Worm (Caenorhabditis elegans) whole organism, late embryonic: ENCODE data around the gene T14G12.6.

Experiments
- C08G9.2 ChIP-seq: sonication (generic microtip); optimal IDR thresholded peaks from 2 replicates; lab custom pipeline; 2016; ENCODE audit warnings: mild to moderate bottlenecking, missing genetic modification characterization, moderate library complexity, missing compliant biosample characterization
- K09A11.1 ChIP-seq: sonication (generic microtip); optimal IDR thresholded peaks from 2 replicates; lab custom pipeline; 2017; ENCODE audit warnings: antibody characterized with exemption, mild to moderate bottlenecking, missing genetic modification characterization, missing compliant biosample characterization; ENCODE audit not compliant: insufficient read depth
- ahr-1 ChIP-seq: sonication (generic microtip); optimal IDR thresholded peaks from 2 replicates; lab custom pipeline; 2016; ENCODE audit warnings: missing genetic modification characterization, missing compliant biosample characterization
- ceh-14 ChIP-seq: sonication (generic microtip); optimal IDR thresholded peaks from 2 replicates; lab custom pipeline; 2016; ENCODE audit warnings: missing genotype, missing genetic modification characterization, missing compliant biosample characterization
- ceh-18 ChIP-seq: sonication (generic microtip); optimal IDR thresholded peaks from 2 replicates; lab custom pipeline; 2016; ENCODE audit warnings: missing genetic modification characterization, missing compliant biosample characterization
- ceh-19 ChIP-seq: fragments of 200-800 bp; sonication (Bioruptor generic); optimal IDR thresholded peaks from 2 replicates; lab custom pipeline; 2018; ENCODE audit warnings: mild to moderate bottlenecking, missing genetic modification characterization, missing compliant biosample characterization
- ceh-2 ChIP-seq: sonication (generic microtip); optimal IDR thresholded peaks from 2 replicates; lab custom pipeline; 2016; ENCODE audit warnings: missing genotype, missing genetic modification characterization, missing compliant biosample characterization
- ceh-22 ChIP-seq: sonication (generic microtip); optimal IDR thresholded peaks from 2 replicates; lab custom pipeline; 2017; ENCODE audit warnings: missing biosample characterization, missing genetic modification characterization
- ceh-30 ChIP-seq: fragments of 150-350 bp; optimal IDR thresholded peaks from 2 replicates; lab custom pipeline; 2014; ENCODE audit warnings: missing biosample characterization, missing genetic modification characterization
- ceh-31 ChIP-seq: sonication (generic microtip); optimal IDR thresholded peaks from 2 replicates; lab custom pipeline; 2016; ENCODE audit warnings: missing genetic modification characterization, missing compliant biosample characterization
- ceh-6 ChIP-seq: fragments of 200-800 bp; sonication (Bioruptor generic); optimal IDR thresholded peaks from 2 replicates; lab custom pipeline; 2018; ENCODE audit warnings: mild to moderate bottlenecking, missing genetic modification characterization, missing compliant biosample characterization
- ceh-9 ChIP-seq: sonication (generic microtip); optimal IDR thresholded peaks from 2 replicates; lab custom pipeline; 2016; ENCODE audit warnings: mild to moderate bottlenecking, missing genetic modification characterization, inconsistent platforms, missing compliant biosample characterization
- che-1 ChIP-seq: sonication (generic microtip); optimal IDR thresholded peaks from 2 replicates; lab custom pipeline; 2016; ENCODE audit warnings: mild to moderate bottlenecking, missing genetic modification characterization, missing compliant biosample characterization
- dve-1 ChIP-seq: sonication (generic microtip); optimal IDR thresholded peaks from 2 replicates; lab custom pipeline; 2017; ENCODE audit warnings: antibody characterized with exemption, mild to moderate bottlenecking, missing genetic modification characterization, missing compliant biosample characterization
- eyg-1 ChIP-seq: sonication (generic microtip); optimal IDR thresholded peaks from 2 replicates; lab custom pipeline; 2016; ENCODE audit warnings: missing genotype, missing genetic modification characterization, missing compliant biosample characterization
- fax-1 ChIP-seq: sonication (generic microtip); optimal IDR thresholded peaks from 2 replicates; lab custom pipeline; 2016; ENCODE audit warnings: missing genotype, missing genetic modification characterization, missing compliant biosample characterization
- fkh-10 ChIP-seq: fragments of 150-350 bp; optimal IDR thresholded peaks from 2 replicates; lab custom pipeline; 2014; ENCODE audit warnings: missing biosample characterization, missing genetic modification reagents, missing genetic modification characterization
- fkh-6 ChIP-seq: sonication (generic microtip); optimal IDR thresholded peaks from 2 replicates; lab custom pipeline; 2016; ENCODE audit warnings: missing genetic modification characterization, missing compliant biosample characterization
- gmeb-2 ChIP-seq: sonication (generic microtip); optimal IDR thresholded peaks from 2 replicates; lab custom pipeline; 2016; ENCODE audit warnings: missing genetic modification characterization, inconsistent platforms, missing compliant biosample characterization
- hlh-30 ChIP-seq: sonication (generic microtip); optimal IDR thresholded peaks from 2 replicates; lab custom pipeline; 2017; ENCODE audit warnings: antibody characterized with exemption, missing genetic modification characterization, missing compliant biosample characterization; ENCODE audit not compliant: insufficient read depth
- hlh-6 ChIP-seq: sonication (generic microtip); optimal IDR thresholded peaks from 2 replicates; lab custom pipeline; 2016; ENCODE audit warnings: missing genotype, missing genetic modification characterization, missing compliant biosample characterization
- hlh-8 ChIP-seq: sonication (generic microtip); optimal IDR thresholded peaks from 2 replicates; lab custom pipeline; 2016; ENCODE audit warnings: missing genotype, missing genetic modification characterization, missing compliant biosample characterization
- lim-6 ChIP-seq: sonication (generic microtip); optimal IDR thresholded peaks from 2 replicates; lab custom pipeline; 2016; ENCODE audit warnings: missing genetic modification characterization, missing compliant biosample characterization
- madf-2 ChIP-seq: sonication (generic microtip); optimal IDR thresholded peaks from 2 replicates; lab custom pipeline; 2017; ENCODE audit warnings: missing genetic modification characterization, missing compliant biosample characterization
- mec-3 ChIP-seq: sonication (generic microtip); optimal IDR thresholded peaks from 2 replicates; lab custom pipeline; 2016; ENCODE audit warnings: borderline replicate concordance, missing genetic modification characterization, missing compliant biosample characterization
- nfya-1 ChIP-seq: sonication (generic microtip); optimal IDR thresholded peaks from 2 replicates; lab custom pipeline; 2017; ENCODE audit warnings: missing genetic modification characterization, mild to moderate bottlenecking, missing compliant biosample characterization, antibody characterized with exemption, moderate library complexity
- nhr-232 ChIP-seq: sonication (generic microtip); optimal IDR thresholded peaks from 2 replicates; lab custom pipeline; 2016; ENCODE audit warnings: missing genetic modification characterization, missing compliant biosample characterization
- odd-2 ChIP-seq: sonication (generic microtip); optimal IDR thresholded peaks from 2 replicates; lab custom pipeline; 2017; ENCODE audit warnings: antibody characterized with exemption, mild to moderate bottlenecking, missing genetic modification characterization, missing compliant biosample characterization
- pat-9 ChIP-seq: fragments of 200-800 bp; sonication (Bioruptor generic); optimal IDR thresholded peaks from 2 replicates; lab custom pipeline; 2018; ENCODE audit warnings: mild to moderate bottlenecking, missing genetic modification characterization, moderate library complexity, missing compliant biosample characterization
- pax-1 ChIP-seq: fragments of 150-350 bp; optimal IDR thresholded peaks from 2 replicates; lab custom pipeline; 2014; ENCODE audit warnings: missing biosample characterization, missing genetic modification characterization
- pha-2 ChIP-seq: sonication (generic microtip); optimal IDR thresholded peaks from 2 replicates; lab custom pipeline; 2017; ENCODE audit warnings: mild to moderate bottlenecking, missing genetic modification characterization, missing compliant biosample characterization
- pha-4 ChIP-seq: fragments of 150-350 bp; optimal IDR thresholded peaks from 2 replicates; lab custom pipeline; 2018; ENCODE audit warnings: missing biosample characterization, missing genetic modification reagents, missing genetic modification characterization
- pros-1 ChIP-seq: fragments of 150-350 bp; optimal IDR thresholded peaks from 2 replicates; lab custom pipeline; 2014; ENCODE audit warnings: missing biosample characterization, missing genetic modification reagents, missing genetic modification characterization
- ref-2 ChIP-seq: sonication (generic microtip); optimal IDR thresholded peaks from 2 replicates; lab custom pipeline; 2016; ENCODE audit warnings: missing genetic modification characterization, missing compliant biosample characterization
- rnt-1 ChIP-seq: sonication (generic microtip); optimal IDR thresholded peaks from 2 replicates; lab custom pipeline; 2016; ENCODE audit warnings: missing genetic modification characterization, missing compliant biosample characterization
- sdc-2 ChIP-seq: sonication (generic microtip); optimal IDR thresholded peaks from 2 replicates; lab custom pipeline; 2016; ENCODE audit warnings: missing genotype, missing genetic modification characterization, missing compliant biosample characterization
- sox-2 ChIP-seq: fragments of 200-800 bp; sonication (Bioruptor generic); IDR thresholded peaks from 2 replicates; pipeline ENCODE4 v1.3.6; 2022; ENCODE audit warnings: missing genetic modification reagents, missing genetic modification characterization, missing compliant biosample characterization
- sox-4 ChIP-seq: sonication (generic microtip); optimal IDR thresholded peaks from 2 replicates; lab custom pipeline; 2017; ENCODE audit warnings: mild to moderate bottlenecking, missing genetic modification characterization, inconsistent platforms, missing compliant biosample characterization
- syd-9 ChIP-seq: sonication (generic microtip); optimal IDR thresholded peaks from 2 replicates; lab custom pipeline; 2016; ENCODE audit warnings: mild to moderate bottlenecking, missing genetic modification characterization, moderate library complexity, missing compliant biosample characterization
- tbx-2 ChIP-seq: sonication (generic microtip); optimal IDR thresholded peaks from 2 replicates; lab custom pipeline; 2016; ENCODE audit warnings: missing genetic modification characterization, missing compliant biosample characterization
- tbx-7 ChIP-seq: sonication (generic microtip); optimal IDR thresholded peaks from 2 replicates; lab custom pipeline; 2016; ENCODE audit warnings: missing genotype, missing genetic modification characterization, missing compliant biosample characterization
- ttx-3 ChIP-seq: sonication (generic microtip); optimal IDR thresholded peaks from 2 replicates; lab custom pipeline; 2016; ENCODE audit warnings: missing genetic modification reagents, missing genetic modification characterization, missing compliant biosample characterization
- unc-3 ChIP-seq, 2 experiments: fragments of 200-800 bp in 1 of 2; sonication (Bioruptor generic) in 1 of 2; sonication (generic microtip) in 1 of 2; conservative IDR thresholded peaks in 1 of 2; optimal IDR thresholded peaks in 1 of 2; 2 replicates each; pipeline versions ENCODE4 v1.3.6 to Lab custom; 2016 to 2022; ENCODE audit warnings: missing compliant biosample characterization in 2 of 2, missing genetic modification characterization in 2 of 2, missing genetic modification reagents in 1 of 2
- unc-42 ChIP-seq: sonication (generic microtip); optimal IDR thresholded peaks from 2 replicates; lab custom pipeline; 2016; ENCODE audit warnings: missing genotype, missing genetic modification characterization, missing compliant biosample characterization
- unc-55 ChIP-seq: sonication (generic microtip); optimal IDR thresholded peaks from 2 replicates; lab custom pipeline; 2017; ENCODE audit warnings: missing biosample characterization, missing genetic modification reagents, missing genetic modification characterization
- zip-5 ChIP-seq: sonication (generic microtip); optimal IDR thresholded peaks from 2 replicates; lab custom pipeline; 2016; ENCODE audit warnings: missing genetic modification characterization, missing compliant biosample characterization

The T14G12.6 gene

DNA sequence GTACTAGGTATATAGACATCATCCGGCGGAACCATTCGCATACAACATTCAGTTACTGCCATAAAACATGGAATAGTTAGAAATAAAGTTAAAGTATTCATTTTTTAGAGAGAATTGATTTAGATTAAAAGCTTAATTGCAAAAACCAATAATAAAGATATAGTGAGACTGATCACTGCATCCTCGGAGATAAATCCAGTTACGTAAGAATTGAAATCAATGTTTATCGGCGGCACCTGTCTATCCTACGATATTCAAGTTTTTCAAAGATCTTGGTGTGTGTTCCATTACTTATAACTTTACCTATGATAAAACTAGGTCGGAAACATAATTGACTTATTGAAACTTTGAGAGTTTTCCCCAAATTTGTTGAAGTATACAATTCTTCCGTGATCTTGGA, at the start of gene T14G12.6:
Gene T14G12.6 (minus strand): TSS at position 101 of the 400 bp plus-strand sequence.
- no peak for TF ChIP-seq pax-1 (tag; lab: Kevin White, UChicago)
- TF ChIP-seq madf-2 (tag; lab: Kevin White, UChicago): no peak
- TF ChIP-seq tbx-7: no peak
- no peak for TF ChIP-seq pha-4 (tag; lab: Kevin White, UChicago)
- no peak for TF ChIP-seq odd-2 (tag; lab: Kevin White, UChicago)
- no peak for TF ChIP-seq pros-1
- no peak for TF ChIP-seq pha-2 (tag; lab: Kevin White, UChicago)
- TF ChIP-seq ceh-6: no peak
- no peak for TF ChIP-seq ref-2 (tag; lab: Kevin White, UChicago)
- no peak for TF ChIP-seq unc-55
- no peak for TF ChIP-seq ceh-30
- no peak for TF ChIP-seq eyg-1
- no peak for TF ChIP-seq sdc-2 (tag; lab: Kevin White, UChicago)
- TF ChIP-seq hlh-8 (tag; lab: Kevin White, UChicago): no peak
- no peak for TF ChIP-seq ceh-22 (tag; lab: Kevin White, UChicago)
- TF ChIP-seq ceh-2 (tag; lab: Kevin White, UChicago): no peak
- TF ChIP-seq pat-9 (tag; lab: Kevin White, UChicago): no peak

DNA sequence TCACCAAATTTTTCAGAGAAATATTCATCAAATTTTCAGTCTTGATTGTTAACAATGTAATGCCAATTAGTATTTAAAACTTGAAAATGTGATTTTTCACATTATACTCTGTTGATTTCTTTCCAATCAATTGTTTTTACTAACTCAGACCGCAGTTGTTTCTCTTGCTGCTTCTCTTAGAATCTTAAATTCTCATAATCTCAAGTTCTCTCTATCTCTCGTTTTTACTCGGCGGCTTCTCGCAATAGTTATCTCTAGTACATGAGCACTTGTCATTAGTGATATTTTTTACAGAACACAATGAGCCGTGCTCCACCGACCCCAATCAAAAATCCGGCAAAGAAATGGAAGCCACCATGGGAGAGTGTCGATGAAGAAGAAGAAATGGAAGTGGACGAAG, 47.9 kb upstream of the T14G12.6 start, which contains the start of gene F35A5.1:
Gene F35A5.1 (plus strand): TSS at position 301 of the 400 bp plus-strand sequence.
- no peak for TF ChIP-seq hlh-6
- TF ChIP-seq che-1: no peak
- TF ChIP-seq fkh-10: no peak
- TF ChIP-seq hlh-30: no peak
- TF ChIP-seq nhr-232: no peak
- TF ChIP-seq ttx-3 (tag; lab: Kevin White, UChicago): no peak
- no peak for TF ChIP-seq pax-1 (tag; lab: Kevin White, UChicago)
- no peak for TF ChIP-seq C08G9.2
- no peak for TF ChIP-seq ceh-18 (tag; lab: Kevin White, UChicago)
- TF ChIP-seq unc-55: no peak
- no peak for TF ChIP-seq pha-2 (tag; lab: Kevin White, UChicago)
- no peak for TF ChIP-seq unc-42 (tag; lab: Kevin White, UChicago)
- no peak for TF ChIP-seq ahr-1 (tag; lab: Kevin White, UChicago)

- TF ChIP-seq hlh-30: no peak
- TF ChIP-seq fax-1 (tag; lab: Kevin White, UChicago): no peak
- TF ChIP-seq ceh-19: no peak
- no peak for TF ChIP-seq ceh-31
- no peak for TF ChIP-seq ttx-3 (tag; lab: Kevin White, UChicago)
- TF ChIP-seq ceh-14 (tag; lab: Kevin White, UChicago): no peak
- no peak for TF ChIP-seq tbx-2 (tag; lab: Kevin White, UChicago)
- TF ChIP-seq ceh-9: no peak
- TF ChIP-seq hlh-8 (tag; lab: Kevin White, UChicago): no peak
- TF ChIP-seq syd-9: no peak
- no peak for TF ChIP-seq fkh-6
- no peak for TF ChIP-seq zip-5 (tag; lab: Kevin White, UChicago)
- no peak for TF ChIP-seq mec-3 (tag; lab: Kevin White, UChicago)
- TF ChIP-seq K09A11.1 (tag; lab: Kevin White, UChicago): no peak
- TF ChIP-seq tbx-7: no peak
These were observed 45.6 kb upstream of the T14G12.6 start, which contains the start of gene F35A5.2 for ce11 chrX:3804837-3805236. Gene F35A5.2, plus strand, starts transcription at chrX:3805137.

DNA sequence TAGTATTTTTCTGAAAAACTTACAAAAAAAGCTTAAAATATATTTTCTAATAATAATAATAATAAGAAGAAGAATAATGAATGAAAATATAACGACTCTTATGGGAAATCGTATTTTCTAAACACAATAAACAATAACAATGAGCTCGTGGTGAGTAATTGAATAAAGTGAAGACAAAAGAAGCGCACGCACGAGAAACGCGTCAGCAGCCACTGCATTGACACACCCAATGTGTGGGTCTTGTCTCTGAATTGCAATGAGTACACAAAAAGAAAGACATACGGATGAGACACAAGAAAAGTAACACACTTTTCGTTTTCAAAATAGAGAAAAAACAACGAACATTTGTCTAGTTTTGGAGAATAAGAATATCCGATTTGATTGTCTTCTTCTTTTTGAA, 44.1 kb upstream of the T14G12.6 start, which contains the start of gene F35A5.8:
Gene F35A5.8 (minus strand): TSS at position 151 of the 400 bp plus-strand sequence.
- TF ChIP-seq hlh-8 (tag; lab: Kevin White, UChicago) (no peak), madf-2 (tag; lab: Kevin White, UChicago) (no peak), rnt-1 (tag; lab: Kevin White, UChicago) (peak; percentile 2), unc-55 (peak; percentile 45), unc-42 (tag; lab: Kevin White, UChicago) (peak; percentile 94), sox-4 (peak; percentile 37), dve-1 (no peak), unc-3 (GFP tag; conservative IDR thresholded peaks at IDR 0.05; lab: Robert Waterston, UW) (no peak), unc-3 (tag; optimal IDR thresholded peaks at IDR 0.05; lab: Kevin White, UChicago) (peak; percentile 16), ceh-31 (peak; percentile 46), tbx-7 (no peak), lim-6 (tag; lab: Kevin White, UChicago) (no peak), ceh-22 (tag; lab: Kevin White, UChicago) (no peak), ttx-3 (tag; lab: Kevin White, UChicago) (peak; percentile 10), tbx-2 (tag; lab: Kevin White, UChicago) (peak; percentile 47), nhr-232 (no peak), nfya-1 (tag; lab: Kevin White, UChicago) (peak; percentile 50), sox-2 (peak; percentile 66), zip-5 (tag; lab: Kevin White, UChicago) (peak; percentile 22), gmeb-2 (tag; lab: Kevin White, UChicago) (no peak)
